Worm (Caenorhabditis elegans): Measurements from ENCODE around the gene F18C5.5.

- TF ChIP-seq aly-2 (tag; optimal IDR thresholded peaks at IDR 0.05): no peak
- TF ChIP-seq lsy-2 (tag; optimal IDR thresholded peaks at IDR 0.05): no peak
- no peak for TF ChIP-seq snpc-4 (tag; optimal IDR thresholded peaks at IDR 0.05)
- TF ChIP-seq unc-39 (tag; optimal IDR thresholded peaks at IDR 0.05): no peak
- no peak for TF ChIP-seq blmp-1 (tag; optimal IDR thresholded peaks at IDR 0.05; ENCODE audit: insufficient read depth)
- no peak for TF ChIP-seq lin-39 (tag; optimal IDR thresholded peaks at IDR 0.05)
- no peak for TF ChIP-seq unc-55 (GFP tag; optimal IDR thresholded peaks at IDR 0.05)
- no peak for TF ChIP-seq nhr-21 (tag; optimal IDR thresholded peaks at IDR 0.05)
- no peak for TF ChIP-seq nhr-12 (tag; optimal IDR thresholded peaks at IDR 0.05)
- TF ChIP-seq ceh-16 (tag; optimal IDR thresholded peaks at IDR 0.05): no peak
- no peak for TF ChIP-seq skn-1 (tag; optimal IDR thresholded peaks at IDR 0.05)
These were observed 48.0 kb upstream of the F18C5.5 start for ce11 chrII:6614500-6614899.
